Fruit fly (Drosophila melanogaster): Measurements from ENCODE around the gene CG9521.

CG9521 gene

dm6 chrX:14832562-14833303 is 20.3 kb downstream of the CG9521 start, which contains the start of gene CG14411 (continued):
- peak; percentile 16; the same call in 1 of the 2 replicates for TF ChIP-seq sna (GFP tag; IDR thresholded peaks at IDR 0.05; ENCODE audit: partially characterized antibody)

- TF ChIP-seq sqz (GFP tag; optimal IDR thresholded peaks at IDR 0.05) (peak; percentile 4), Nf-YB (GFP tag; optimal IDR thresholded peaks at IDR 0.05) (peak; percentile 3), Myb (GFP tag; optimal IDR thresholded peaks at IDR 0.05) (no peak), tap (tag; optimal IDR thresholded peaks at IDR 0.05) (no peak), kay (GFP tag; optimal IDR thresholded peaks at IDR 0.05) (peak; percentile 91), CG1647 (GFP tag; optimal IDR thresholded peaks at IDR 0.05) (no peak), tio (GFP tag; optimal IDR thresholded peaks at IDR 0.05) (no peak), B-H2 (GFP tag; optimal IDR thresholded peaks at IDR 0.05) (no peak), crol (GFP tag; IDR thresholded peaks at IDR 0.05) (peak; percentile 59), phol (tag; optimal IDR thresholded peaks at IDR 0.05) (peak; percentile 22), amos (GFP tag; IDR thresholded peaks at IDR 0.05; ENCODE audit: partially characterized antibody) (peak; percentile 66; the same call in 1 of the 2 replicates), CG31441 (GFP tag; IDR thresholded peaks at IDR 0.05) (0 out of 2 replicates have a peak, but pooled peaks have one; percentile 46), Ets65A (GFP tag) (no peak), CG30020 (tag; optimal IDR thresholded peaks at IDR 0.05) (peak; percentile 94), CG4854 (GFP tag; optimal IDR thresholded peaks at IDR 0.05) (no peak), Fer3 (tag; optimal IDR thresholded peaks at IDR 0.05) (no peak), peb (GFP tag; IDR thresholded peaks at IDR 0.05) (no peak), CG9727 (GFP tag; optimal IDR thresholded peaks at IDR 0.05) (no peak), CG12659 (GFP tag; optimal IDR thresholded peaks at IDR 0.05) (peak; percentile 71), Dref (GFP tag; IDR thresholded peaks at IDR 0.05) (peak; percentile 51), CG4730 (GFP tag; IDR thresholded peaks at IDR 0.05) (no peak), Dll (GFP tag; IDR thresholded peaks at IDR 0.05; ENCODE audit: partially characterized antibody) (peak; percentile 70), Lim3 (GFP tag; IDR thresholded peaks at IDR 0.05) (no peak), CG17361 (GFP tag; IDR thresholded peaks at IDR 0.05) (peak; percentile 28; the same call in 2 of the 3 replicates), CG7987 (GFP tag; optimal IDR thresholded peaks at IDR 0.05) (no peak), HLH54F (GFP tag; optimal IDR thresholded peaks at IDR 0.05) (no peak), ap (GFP tag; IDR thresholded peaks at IDR 0.05) (no peak), CG6254 (GFP tag; optimal IDR thresholded peaks at IDR 0.05) (no peak), HHEX (GFP tag; optimal IDR thresholded peaks at IDR 0.05) (no peak), CG2678 (tag; optimal IDR thresholded peaks at IDR 0.05) (peak; percentile 38), CG34224 (GFP tag; IDR thresholded peaks at IDR 0.05; ENCODE audit: partially characterized antibody) (peak; percentile 66; the same call in 2 of the 3 replicates), Gug (GFP tag; IDR thresholded peaks at IDR 0.05) (no peak), CG14860 (GFP tag; IDR thresholded peaks at IDR 0.05; ENCODE audit: partially characterized antibody) (0 out of 3 replicates have a peak, but pooled peaks have one; percentile 6), gem (tag; optimal IDR thresholded peaks at IDR 0.05) (peak; percentile 50), E2f2 (GFP tag; IDR thresholded peaks at IDR 0.05) (0 out of 2 replicates have a peak, but pooled peaks have one; percentile 45), Sry-β (GFP tag; optimal IDR thresholded peaks at IDR 0.05) (no peak), Dp (GFP tag; optimal IDR thresholded peaks at IDR 0.05) (peak; percentile 39), Poxn (GFP tag; IDR thresholded peaks at IDR 0.05) (no peak), CG6272 (GFP tag; IDR thresholded peaks at IDR 0.05) (peak; percentile 14; the same call in 1 of the 2 replicates), bab2 (GFP tag; optimal IDR thresholded peaks at IDR 0.05) (no peak), hbn (GFP tag; IDR thresholded peaks at IDR 0.05; ENCODE audit: partially characterized antibody) (peak; percentile 30; the same call in 1 of the 2 replicates), gfzf (GFP tag; optimal IDR thresholded peaks at IDR 0.05) (no peak), trh (GFP tag; optimal IDR thresholded peaks at IDR 0.05) (no peak)
These were observed 21.1 kb downstream of the CG9521 start, which contains the start of gene CG14408 for dm6 chrX:14831713-14832561. Gene CG14408 (minus strand): TSS chrX:14832033.

Measured in whole organism, embryonic.